Fruit fly (Drosophila melanogaster) whole organism, embryonic: ENCODE data around the gene CG8668.

Experiments
- Abd-B ChIP-seq: fragments of 200-800 bp; sonication (Bioruptor generic); optimal IDR thresholded peaks from 2 replicates; lab custom pipeline; 2018; ENCODE audit warnings: missing biosample characterization, mild to moderate bottlenecking, missing genetic modification characterization, moderate library complexity
- BtbVII ChIP-seq: fragments of 200-800 bp; sonication (Bioruptor generic); optimal IDR thresholded peaks from 3 replicates; lab custom pipeline; 2017; ENCODE audit warnings: missing biosample characterization, mild to moderate bottlenecking, missing genetic modification characterization
- CG11093 ChIP-seq: fragments of 200-800 bp; sonication (Bioruptor generic); IDR thresholded peaks from 3 replicates; pipeline ENCODE4 v1.3.6; 2022; ENCODE audit warnings: missing biosample characterization, missing genetic modification characterization
- CG12219 ChIP-seq: fragments of 200-800 bp; sonication (Bioruptor generic); optimal IDR thresholded peaks from 3 replicates; lab custom pipeline; 2018; ENCODE audit warnings: missing biosample characterization, mild to moderate bottlenecking, missing genetic modification characterization
- CG13296 ChIP-seq: fragments of 200-800 bp; sonication (Bioruptor generic); optimal IDR thresholded peaks from 3 replicates; lab custom pipeline; 2018; ENCODE audit warnings: missing biosample characterization, mild to moderate bottlenecking, missing genetic modification characterization
- CG15269 ChIP-seq: fragments of 200-800 bp; sonication (Bioruptor generic); optimal IDR thresholded peaks from 2 replicates; lab custom pipeline; 2018; ENCODE audit warnings: missing biosample characterization, mild to moderate bottlenecking, missing genetic modification characterization, moderate library complexity
- CG15479 ChIP-seq: fragments of 200-800 bp; sonication (Bioruptor generic); optimal IDR thresholded peaks from 3 replicates; lab custom pipeline; 2019; ENCODE audit warnings: missing biosample characterization, mild to moderate bottlenecking, missing genetic modification characterization, moderate library complexity
- CG1602 ChIP-seq: fragments of 200-800 bp; sonication (Bioruptor generic); optimal IDR thresholded peaks from 3 replicates; lab custom pipeline; 2016; ENCODE audit warnings: missing biosample characterization, missing genetic modification characterization
- CG17568 ChIP-seq: fragments of 200-800 bp; sonication (Bioruptor generic); optimal IDR thresholded peaks from 2 replicates; lab custom pipeline; 2018; ENCODE audit warnings: missing biosample characterization, mild to moderate bottlenecking, missing genetic modification characterization, moderate library complexity
- CG17912 ChIP-seq: fragments of 200-800 bp; sonication (Bioruptor generic); optimal IDR thresholded peaks from 2 replicates; lab custom pipeline; 2018; ENCODE audit warnings: missing biosample characterization, mild to moderate bottlenecking, missing genetic modification characterization
- CG2712 ChIP-seq: fragments of 200-800 bp; optimal IDR thresholded peaks from 3 replicates; lab custom pipeline; 2019; ENCODE audit warnings: missing biosample characterization, mild to moderate bottlenecking, missing genetic modification characterization, moderate library complexity
- CG2875 ChIP-seq: fragments of 200-800 bp; sonication (Bioruptor generic); optimal IDR thresholded peaks from 2 replicates; lab custom pipeline; 2017; ENCODE audit warnings: missing biosample characterization, mild to moderate bottlenecking, missing genetic modification characterization, missing genetic modification reagents
- CG33213 ChIP-seq: fragments of 200-800 bp; sonication (Bioruptor generic); optimal IDR thresholded peaks from 3 replicates; lab custom pipeline; 2016; ENCODE audit warnings: missing biosample characterization, missing genetic modification characterization
- CG34376 ChIP-seq: fragments of 200-800 bp; sonication (Bioruptor generic); optimal IDR thresholded peaks from 2 replicates; lab custom pipeline; 2018; ENCODE audit warnings: missing biosample characterization, mild to moderate bottlenecking, missing genetic modification characterization
- CG3838 ChIP-seq: fragments of 200-800 bp; sonication (Bioruptor generic); optimal IDR thresholded peaks from 3 replicates; lab custom pipeline; 2016; ENCODE audit warnings: missing biosample characterization, missing genetic modification characterization
- CG42726 ChIP-seq: fragments of 200-800 bp; sonication (Bioruptor generic); IDR thresholded peaks from 2 replicates; pipeline ENCODE4 v1.3.6; 2022; ENCODE audit warnings: missing biosample characterization, missing genetic modification characterization; ENCODE audit not compliant: partially characterized antibody
- CG4360 ChIP-seq: fragments of 200-800 bp; sonication (Bioruptor generic); IDR thresholded peaks from 2 replicates; pipeline ENCODE4 v1.3.6; 2022; ENCODE audit warnings: missing biosample characterization, missing genetic modification characterization
- CG7839 ChIP-seq: fragments of 200-800 bp; sonication (Bioruptor generic); optimal IDR thresholded peaks from 3 replicates; lab custom pipeline; 2018; ENCODE audit warnings: missing biosample characterization, mild to moderate bottlenecking, missing genetic modification characterization, moderate library complexity
- Dbx ChIP-seq: fragments of 200-800 bp; sonication (Bioruptor generic); IDR thresholded peaks from 3 replicates; pipeline ENCODE4 v1.3.6; 2022; ENCODE audit warnings: missing biosample characterization, missing genetic modification characterization
- Elba2 ChIP-seq: fragments of 200-800 bp; sonication (Bioruptor generic); optimal IDR thresholded peaks from 3 replicates; lab custom pipeline; 2016; ENCODE audit warnings: missing biosample characterization, missing genetic modification characterization
- Gug ChIP-seq: fragments of 200-800 bp; sonication (Bioruptor generic); IDR thresholded peaks from 4 replicates; pipeline ENCODE4 v1.3.6; 2022; ENCODE audit warnings: missing biosample characterization, missing genetic modification characterization
- H15 ChIP-seq: fragments of 200-800 bp; sonication (Bioruptor generic); IDR thresholded peaks from 3 replicates; pipeline ENCODE4 v1.3.6; 2022; ENCODE audit warnings: missing biosample characterization, missing genetic modification characterization
- Mes4 ChIP-seq: fragments of 200-800 bp; sonication (Bioruptor generic); optimal IDR thresholded peaks from 2 replicates; lab custom pipeline; 2016; ENCODE audit warnings: missing biosample characterization, missing genetic modification characterization
- Pdp1 ChIP-seq, 2 experiments: fragments of 200-800 bp; sonication (Bioruptor generic); optimal IDR thresholded peaks; 3 replicates each; lab custom pipeline; 2016; ENCODE audit warnings: missing biosample characterization in 2 of 2, missing genetic modification characterization in 2 of 2, mild to moderate bottlenecking in 1 of 2, moderate library complexity in 1 of 2
- Rfx ChIP-seq: fragments of 200-800 bp; sonication (Bioruptor generic); IDR thresholded peaks from 2 replicates; pipeline ENCODE4 v1.3.6; 2022; ENCODE audit warnings: missing biosample characterization, missing genetic modification characterization
- Scr ChIP-seq: fragments of 200-800 bp; sonication (Bioruptor generic); IDR thresholded peaks from 2 replicates; pipeline ENCODE4 v1.3.6; 2022; ENCODE audit warnings: missing biosample characterization, missing genetic modification characterization; ENCODE audit not compliant: partially characterized antibody
- cad ChIP-seq: fragments of >200 bp; optimal IDR thresholded peaks from 2 replicates; lab custom pipeline; 2017; ENCODE audit warnings: missing biosample characterization, missing genetic modification characterization
- cato ChIP-seq: fragments of 200-800 bp; sonication (Bioruptor generic); optimal IDR thresholded peaks from 2 replicates; lab custom pipeline; 2016; ENCODE audit warnings: missing biosample characterization, missing genetic modification characterization, borderline replicate concordance
- crp ChIP-seq, 2 experiments: fragments of 200-800 bp; sonication (Bioruptor generic); optimal IDR thresholded peaks; 2 replicates in 1 of 2; 3 replicates in 1 of 2; lab custom pipeline; 2017; ENCODE audit warnings: missing biosample characterization in 2 of 2, missing genetic modification characterization in 2 of 2, mild to moderate bottlenecking in 1 of 2, moderate library complexity in 1 of 2
- dimm ChIP-seq: fragments of 200-800 bp; sonication (Bioruptor generic); IDR thresholded peaks from 2 replicates; pipeline ENCODE4 v1.3.6; 2022; ENCODE audit warnings: missing biosample characterization, missing genetic modification characterization
- exex ChIP-seq: fragments of 200-800 bp; sonication (Bioruptor generic); optimal IDR thresholded peaks from 4 replicates; lab custom pipeline; 2018; ENCODE audit warnings: missing biosample characterization, mild to moderate bottlenecking, missing genetic modification characterization, moderate library complexity
- fd3F ChIP-seq: fragments of 200-800 bp; sonication (Bioruptor generic); optimal IDR thresholded peaks from 2 replicates; lab custom pipeline; 2018; ENCODE audit warnings: missing biosample characterization, mild to moderate bottlenecking, missing genetic modification characterization, moderate library complexity
- fru ChIP-seq: fragments of >200 bp; optimal IDR thresholded peaks from 2 replicates; lab custom pipeline; 2017
- gce ChIP-seq: fragments of 200-800 bp; sonication (Bioruptor generic); IDR thresholded peaks from 3 replicates; pipeline ENCODE4 v1.3.6; 2022; ENCODE audit warnings: missing biosample characterization, missing genetic modification characterization
- gcm ChIP-seq: fragments of 200-800 bp; sonication (Bioruptor generic); optimal IDR thresholded peaks from 2 replicates; lab custom pipeline; 2019; ENCODE audit warnings: missing biosample characterization, mild to moderate bottlenecking, missing genetic modification characterization, moderate library complexity
- grn ChIP-seq: fragments of 200-800 bp; sonication (Bioruptor generic); optimal IDR thresholded peaks from 3 replicates; lab custom pipeline; 2017; ENCODE audit warnings: missing biosample characterization, missing genetic modification characterization
- ind ChIP-seq: fragments of 200-800 bp; sonication (Bioruptor generic); optimal IDR thresholded peaks from 3 replicates; lab custom pipeline; 2016; ENCODE audit warnings: missing biosample characterization, missing genetic modification characterization
- nau ChIP-seq: fragments of 200-800 bp; sonication (Bioruptor generic); optimal IDR thresholded peaks from 3 replicates; lab custom pipeline; 2017; ENCODE audit warnings: missing biosample characterization, mild to moderate bottlenecking, missing genetic modification characterization, missing genetic modification reagents
- prd ChIP-seq, 3 experiments: fragments of >200 bp in 2 of 3; fragments of 200-800 bp in 1 of 3; sonication (Bioruptor generic) in 1 of 3; optimal IDR thresholded peaks in 2 of 3; IDR thresholded peaks in 1 of 3; 2 replicates in 2 of 3; 3 replicates in 1 of 3; pipeline versions ENCODE4 v1.3.6 to Lab custom; 2017 to 2022; ENCODE audit warnings: missing biosample characterization in 1 of 3, missing genetic modification characterization in 1 of 3
- pros ChIP-seq: fragments of 200-800 bp; sonication (Bioruptor generic); optimal IDR thresholded peaks from 3 replicates; lab custom pipeline; 2019; ENCODE audit warnings: missing biosample characterization, mild to moderate bottlenecking, missing genetic modification characterization, moderate library complexity
- sd ChIP-seq: fragments of 200-800 bp; sonication (Bioruptor generic); optimal IDR thresholded peaks from 3 replicates; lab custom pipeline; 2018; ENCODE audit warnings: missing biosample characterization, mild to moderate bottlenecking, missing genetic modification characterization, moderate library complexity
- sens-2 ChIP-seq: fragments of 200-800 bp; sonication (Bioruptor generic); IDR thresholded peaks from 2 replicates; pipeline ENCODE4 v1.3.6; 2022; ENCODE audit warnings: missing biosample characterization, missing genetic modification characterization
- sug ChIP-seq: fragments of 200-800 bp; optimal IDR thresholded peaks from 2 replicates; lab custom pipeline; 2019; ENCODE audit warnings: missing biosample characterization, mild to moderate bottlenecking, missing genetic modification characterization, moderate library complexity
- tin ChIP-seq: fragments of 200-800 bp; sonication (Bioruptor generic); optimal IDR thresholded peaks from 3 replicates; lab custom pipeline; 2016; ENCODE audit warnings: missing biosample characterization, missing genetic modification characterization
- ttk ChIP-seq: fragments of 200-800 bp; sonication (Bioruptor generic); IDR thresholded peaks from 2 replicates; pipeline ENCODE4 v2.1.2; 2022; ENCODE audit warnings: missing biosample characterization, missing genetic modification characterization
- twi ChIP-seq: fragments of 200-800 bp; optimal IDR thresholded peaks from 2 replicates; lab custom pipeline; 2019; ENCODE audit warnings: missing biosample characterization, mild to moderate bottlenecking, missing genetic modification characterization, moderate library complexity

The CG8668 gene

DNA sequence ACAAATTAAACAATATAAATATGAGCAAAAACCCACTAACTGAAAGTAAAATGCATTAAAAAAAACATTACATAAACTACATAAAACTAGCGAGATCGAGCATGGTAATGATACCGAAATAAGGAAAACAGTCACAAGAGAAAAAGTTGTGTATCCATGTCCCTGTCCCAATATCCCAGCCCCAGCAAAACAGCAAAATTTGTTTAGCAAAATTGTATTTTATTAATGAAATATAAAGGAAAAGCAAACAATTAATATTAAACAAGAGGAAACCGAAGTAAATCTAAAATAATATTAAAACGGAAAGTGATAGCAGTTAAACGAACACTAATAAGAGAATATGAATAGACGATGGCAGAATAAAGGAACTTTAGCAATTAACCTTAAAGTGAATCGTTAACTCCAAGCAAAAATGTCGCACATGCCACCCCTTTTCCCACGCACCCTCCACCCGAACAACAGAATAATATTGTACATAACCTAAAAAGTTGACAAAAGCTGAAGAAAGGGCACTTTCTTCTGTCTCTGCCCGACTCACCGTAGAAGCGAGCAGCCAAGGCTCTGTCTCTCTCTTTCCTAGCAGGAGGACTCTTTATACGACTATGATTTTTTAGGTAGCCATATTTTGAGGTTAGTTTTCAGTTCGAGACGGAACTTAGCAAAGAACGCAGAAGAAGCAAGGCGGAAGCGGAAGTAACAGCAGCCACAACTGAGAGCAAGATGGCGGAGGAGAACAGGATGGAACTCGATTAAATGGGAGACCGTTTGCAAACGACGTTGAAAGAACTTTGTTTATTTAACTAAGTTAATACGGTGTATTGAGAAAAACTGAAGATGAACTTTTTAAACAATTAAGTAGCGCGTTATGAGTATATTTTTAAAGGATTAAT, 16.0 kb upstream of the CG8668 start (continued):
- TF ChIP-seq pros (GFP tag; lab: Kevin White, UChicago): no peak

DNA sequence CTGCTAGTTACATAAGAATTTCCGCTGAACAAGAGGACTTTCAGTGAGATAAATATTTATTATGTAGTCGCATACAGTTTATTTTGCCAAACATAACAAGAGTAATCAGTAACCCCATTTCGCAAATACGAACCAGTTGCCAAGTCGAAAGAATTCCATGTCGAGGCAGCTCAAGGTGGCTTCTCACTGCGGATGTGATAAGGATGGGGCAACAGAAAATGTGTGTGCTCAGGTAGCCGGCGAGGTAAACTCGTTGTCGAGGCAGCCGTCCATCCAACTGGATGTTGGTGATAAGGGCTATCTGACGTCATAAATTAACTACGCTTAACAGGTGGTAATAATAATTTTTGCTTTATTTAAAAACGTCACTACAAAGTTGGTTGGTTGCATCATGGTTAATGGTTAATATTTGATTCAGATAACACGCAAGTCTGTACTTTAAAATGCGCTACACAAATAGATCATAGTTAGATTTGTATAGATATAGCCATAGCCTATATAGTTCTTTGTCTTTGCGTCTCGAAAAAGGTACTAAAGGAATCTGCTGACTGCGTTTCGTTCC, 10.1 kb upstream of the CG8668 start:
- TF ChIP-seq CG33213 (GFP tag; lab: Kevin White, UChicago) (no peak), CG4360 (GFP tag; lab: Robert Waterston, UW) (no peak), sd (tag; lab: Kevin White, UChicago) (no peak), CG7839 (tag; lab: Kevin White, UChicago) (no peak), fd3F (GFP tag; lab: Kevin White, UChicago) (no peak), CG1602 (GFP tag; lab: Kevin White, UChicago) (no peak), CG2712 (no peak), CG15269 (tag; lab: Kevin White, UChicago) (no peak), H15 (GFP tag; lab: Robert Waterston, UW) (no peak), CG13296 (peak; percentile 31), grn (no peak), tin (GFP tag; lab: Kevin White, UChicago) (no peak), CG17568 (GFP tag; lab: Kevin White, UChicago) (no peak), CG42726 (GFP tag; lab: Robert Waterston, UW) (no peak), Mes4 (no peak), Dbx (GFP tag; lab: Robert Waterston, UW) (no peak), CG11093 (GFP tag; lab: Robert Waterston, UW) (no peak), gcm (GFP tag; lab: Kevin White, UChicago) (no peak), nau (GFP tag; lab: Kevin White, UChicago) (no peak), Pdp1 (GFP tag; optimal IDR thresholded peaks at IDR 0.05; lab: Kevin White, UChicago) (peak in 1 of 2 experiments; percentile 61), ind (no peak), BtbVII (peak; percentile 82), ttk (no peak), gce (GFP tag; lab: Robert Waterston, UW) (no peak), Abd-B (GFP tag; lab: Kevin White, UChicago) (no peak), CG34376 (GFP tag; lab: Kevin White, UChicago) (peak; percentile 48), sug (tag; lab: Kevin White, UChicago) (peak; percentile 55), sens-2 (no peak), CG3838 (GFP tag; lab: Kevin White, UChicago) (no peak), CG12219 (GFP tag; lab: Kevin White, UChicago) (no peak), CG17912 (GFP tag; lab: Kevin White, UChicago) (no peak), exex (peak; percentile 91), CG2875 (no peak), cato (GFP tag; lab: Kevin White, UChicago) (no peak), crp (GFP tag; optimal IDR thresholded peaks at IDR 0.05; lab: Kevin White, UChicago) (no peak), dimm (GFP tag; lab: Robert Waterston, UW) (no peak), Scr (GFP tag; lab: Robert Waterston, UW) (no peak), Gug (GFP tag; lab: Robert Waterston, UW) (no peak), fru (no peak), cad (GFP tag; lab: Kevin White, UChicago) (no peak), Rfx (GFP tag; lab: Robert Waterston, UW) (no peak), prd (optimal IDR thresholded peaks at IDR 0.05; lab: Kevin White, UChicago) (no peak), prd (GFP tag; IDR thresholded peaks at IDR 0.05; lab: Robert Waterston, UW) (no peak), CG15479 (GFP tag; lab: Kevin White, UChicago) (peak; percentile 92), twi (tag; lab: Kevin White, UChicago) (no peak), Elba2 (GFP tag; lab: Kevin White, UChicago) (no peak)
